Fruit fly (Drosophila melanogaster) whole organism, embryonic: ENCODE measurements around the gene Nmdar2.

Experiments
- CG10366 ChIP-seq: fragments of 200-800 bp; sonication (Bioruptor generic); IDR thresholded peaks from 2 replicates; pipeline ENCODE4 v1.3.6; 2022; ENCODE audit warnings: missing biosample characterization, missing genetic modification characterization
- CG10462 ChIP-seq: fragments of 200-800 bp; sonication (Bioruptor generic); optimal IDR thresholded peaks from 2 replicates; lab custom pipeline; 2016; ENCODE audit warnings: missing biosample characterization, missing genetic modification characterization
- CG10543 ChIP-seq: fragments of 200-800 bp; sonication (Bioruptor generic); optimal IDR thresholded peaks from 3 replicates; lab custom pipeline; 2017; ENCODE audit warnings: missing biosample characterization, mild to moderate bottlenecking, missing genetic modification characterization, moderate library complexity
- CG10959 ChIP-seq: fragments of 200-800 bp; sonication (Bioruptor generic); IDR thresholded peaks from 2 replicates; pipeline ENCODE4 v1.3.6; 2022; ENCODE audit warnings: missing biosample characterization, missing genetic modification characterization
- CG11456 ChIP-seq: fragments of 200-800 bp; sonication (Bioruptor generic); IDR thresholded peaks from 3 replicates; pipeline ENCODE4 v1.3.6; 2022; ENCODE audit warnings: missing biosample characterization, missing genetic modification characterization
- CG12219 ChIP-seq: fragments of 200-800 bp; sonication (Bioruptor generic); optimal IDR thresholded peaks from 3 replicates; lab custom pipeline; 2018; ENCODE audit warnings: missing biosample characterization, mild to moderate bottlenecking, missing genetic modification characterization
- CG12769 ChIP-seq: fragments of 200-800 bp; sonication (Bioruptor generic); optimal IDR thresholded peaks from 2 replicates; lab custom pipeline; 2019; ENCODE audit warnings: missing biosample characterization, mild to moderate bottlenecking, missing genetic modification characterization, moderate library complexity
- CG13296 ChIP-seq: fragments of 200-800 bp; sonication (Bioruptor generic); optimal IDR thresholded peaks from 3 replicates; lab custom pipeline; 2018; ENCODE audit warnings: missing biosample characterization, mild to moderate bottlenecking, missing genetic modification characterization
- CG15269 ChIP-seq: fragments of 200-800 bp; sonication (Bioruptor generic); optimal IDR thresholded peaks from 2 replicates; lab custom pipeline; 2018; ENCODE audit warnings: missing biosample characterization, mild to moderate bottlenecking, missing genetic modification characterization, moderate library complexity
- CG15696 ChIP-seq: fragments of 200-800 bp; sonication (Bioruptor generic); optimal IDR thresholded peaks from 2 replicates; lab custom pipeline; 2019; ENCODE audit warnings: missing biosample characterization, mild to moderate bottlenecking, missing genetic modification characterization, moderate library complexity
- CG1603 ChIP-seq: fragments of 200-800 bp; sonication (Bioruptor generic); optimal IDR thresholded peaks from 2 replicates; lab custom pipeline; 2019; ENCODE audit warnings: missing biosample characterization, mild to moderate bottlenecking, missing genetic modification characterization, moderate library complexity
- CG18764 ChIP-seq: fragments of 200-800 bp; sonication (Bioruptor generic); optimal IDR thresholded peaks from 3 replicates; lab custom pipeline; 2016; ENCODE audit warnings: missing biosample characterization, missing genetic modification characterization
- CG2199 ChIP-seq: fragments of 200-800 bp; sonication (Bioruptor generic); IDR thresholded peaks from 3 replicates; pipeline ENCODE4 v1.3.6; 2022; ENCODE audit warnings: missing biosample characterization, missing genetic modification characterization
- CG2202 ChIP-seq: fragments of 200-800 bp; sonication (Bioruptor generic); optimal IDR thresholded peaks from 2 replicates; lab custom pipeline; 2018; ENCODE audit warnings: missing biosample characterization, mild to moderate bottlenecking, missing genetic modification characterization
- CG2678 ChIP-seq: fragments of 200-800 bp; sonication (Bioruptor generic); optimal IDR thresholded peaks from 3 replicates; lab custom pipeline; 2019; ENCODE audit warnings: missing biosample characterization, mild to moderate bottlenecking, missing genetic modification characterization, moderate library complexity
- CG3163 ChIP-seq: fragments of 200-800 bp; sonication (Bioruptor generic); optimal IDR thresholded peaks from 3 replicates; lab custom pipeline; 2016; ENCODE audit warnings: missing biosample characterization, missing genetic modification characterization
- CG4282 ChIP-seq: fragments of 200-800 bp; sonication (Bioruptor generic); optimal IDR thresholded peaks from 2 replicates; lab custom pipeline; 2016; ENCODE audit warnings: missing biosample characterization, missing genetic modification characterization
- CG5245 ChIP-seq: fragments of 200-800 bp; sonication (Bioruptor generic); optimal IDR thresholded peaks from 3 replicates; lab custom pipeline; 2016; ENCODE audit warnings: missing biosample characterization, missing genetic modification characterization
- CG6689 ChIP-seq: fragments of 200-800 bp; sonication (Bioruptor generic); IDR thresholded peaks from 2 replicates; pipeline ENCODE4 v1.3.6; 2022; ENCODE audit warnings: missing biosample characterization, missing genetic modification characterization
- Eip74EF ChIP-seq, 2 experiments: fragments of 200-800 bp in 1 of 2; fragments of >200 bp in 1 of 2; sonication (Bioruptor generic) in 1 of 2; optimal IDR thresholded peaks; 2 replicates each; lab custom pipeline; 2017 to 2019; ENCODE audit warnings: missing biosample characterization in 2 of 2, missing genetic modification characterization in 2 of 2, mild to moderate bottlenecking in 1 of 2, moderate library complexity in 1 of 2
- Ets65A ChIP-seq: fragments of 200-800 bp; sonication (Bioruptor generic); peaks from one replicate; lab custom pipeline; 2016; ENCODE audit warnings: missing biosample characterization, missing genetic modification characterization
- H2.0 ChIP-seq: fragments of 200-800 bp; sonication (Bioruptor generic); IDR thresholded peaks from 2 replicates; pipeline ENCODE4 v1.3.6; 2022; ENCODE audit warnings: missing biosample characterization, missing genetic modification characterization
- HLHmδ ChIP-seq: fragments of 200-800 bp; sonication (Bioruptor generic); optimal IDR thresholded peaks from 2 replicates; lab custom pipeline; 2018; ENCODE audit warnings: missing biosample characterization, mild to moderate bottlenecking, missing genetic modification characterization, moderate library complexity
- Hand ChIP-seq: fragments of 200-800 bp; sonication (Bioruptor generic); optimal IDR thresholded peaks from 2 replicates; lab custom pipeline; 2017; ENCODE audit warnings: mild to moderate bottlenecking, missing biosample characterization, missing genetic modification reagents, missing genetic modification characterization
- Hr78 ChIP-seq, 2 experiments: fragments of 200-800 bp in 1 of 2; fragments of >200 bp in 1 of 2; sonication (Bioruptor generic) in 1 of 2; optimal IDR thresholded peaks; 2 replicates each; lab custom pipeline; 2017 to 2019; ENCODE audit warnings: missing biosample characterization in 2 of 2, missing genetic modification characterization in 2 of 2, mild to moderate bottlenecking in 1 of 2, moderate library complexity in 1 of 2
- Lhr ChIP-seq: fragments of 200-800 bp; sonication (Bioruptor generic); optimal IDR thresholded peaks from 3 replicates; lab custom pipeline; 2017; ENCODE audit warnings: mild to moderate bottlenecking, missing biosample characterization, missing genetic modification reagents, missing genetic modification characterization
- Med ChIP-seq: fragments of 200-800 bp; sonication (Bioruptor generic); peaks from one replicate; lab custom pipeline; 2016; ENCODE audit warnings: missing biosample characterization, missing genetic modification characterization, mild to moderate bottlenecking, inconsistent platforms, moderate library complexity
- NC2β ChIP-seq: fragments of 200-800 bp; sonication (Bioruptor generic); optimal IDR thresholded peaks from 2 replicates; lab custom pipeline; 2016; ENCODE audit warnings: missing biosample characterization, missing genetic modification characterization
- Nf-YA ChIP-seq: fragments of 200-800 bp; sonication (Bioruptor generic); IDR thresholded peaks from 2 replicates; pipeline ENCODE4 v1.3.6; 2022; ENCODE audit warnings: missing biosample characterization, missing genetic modification characterization
- Pdp1 ChIP-seq, 2 experiments: fragments of 200-800 bp; sonication (Bioruptor generic); optimal IDR thresholded peaks; 3 replicates each; lab custom pipeline; 2016; ENCODE audit warnings: missing biosample characterization in 2 of 2, missing genetic modification characterization in 2 of 2, mild to moderate bottlenecking in 1 of 2, moderate library complexity in 1 of 2
- Six4 ChIP-seq: fragments of 200-800 bp; sonication (Bioruptor generic); optimal IDR thresholded peaks from 2 replicates; lab custom pipeline; 2016; ENCODE audit warnings: missing biosample characterization, missing genetic modification characterization
- Spps ChIP-seq: fragments of 200-800 bp; sonication (Bioruptor generic); optimal IDR thresholded peaks from 2 replicates; lab custom pipeline; 2018; ENCODE audit warnings: missing biosample characterization, mild to moderate bottlenecking, missing genetic modification characterization
- Sry-δ ChIP-seq: fragments of 200-800 bp; sonication (Bioruptor generic); optimal IDR thresholded peaks from 2 replicates; lab custom pipeline; 2016; ENCODE audit warnings: missing biosample characterization, missing genetic modification characterization
- Trl ChIP-seq, 3 experiments: fragments of >200 bp in 2 of 3; fragments of 200-800 bp in 1 of 3; sonication (Bioruptor generic) in 1 of 3; optimal IDR thresholded peaks; 2 replicates in 1 of 3; 3 replicates in 2 of 3; lab custom pipeline; 2016 to 2017; ENCODE audit warnings: missing biosample characterization in 1 of 3, missing genetic modification characterization in 1 of 3
- Vsx1 ChIP-seq: fragments of 200-800 bp; sonication (Bioruptor generic); optimal IDR thresholded peaks from 2 replicates; lab custom pipeline; 2017; ENCODE audit warnings: missing biosample characterization, mild to moderate bottlenecking, missing genetic modification characterization, missing genetic modification reagents
- abd-A ChIP-seq: fragments of 200-800 bp; sonication (Bioruptor generic); optimal IDR thresholded peaks from 3 replicates; lab custom pipeline; 2019; ENCODE audit warnings: missing biosample characterization, mild to moderate bottlenecking, missing genetic modification characterization, moderate library complexity
- aop ChIP-seq: fragments of 200-800 bp; sonication (Bioruptor generic); IDR thresholded peaks from 2 replicates; pipeline ENCODE4 v1.3.6; 2022; ENCODE audit warnings: missing biosample characterization, missing genetic modification characterization
- chm ChIP-seq: fragments of 200-800 bp; sonication (Bioruptor generic); IDR thresholded peaks from 2 replicates; pipeline ENCODE4 v1.3.6; 2022; ENCODE audit warnings: missing biosample characterization, missing genetic modification characterization
- dm ChIP-seq: fragments of 200-800 bp; sonication (Bioruptor generic); optimal IDR thresholded peaks from 3 replicates; lab custom pipeline; 2016; ENCODE audit warnings: missing biosample characterization, missing genetic modification characterization
- dmrt11E ChIP-seq: fragments of 200-800 bp; sonication (Bioruptor generic); optimal IDR thresholded peaks from 3 replicates; lab custom pipeline; 2018; ENCODE audit warnings: missing biosample characterization, mild to moderate bottlenecking, missing genetic modification characterization, moderate library complexity
- eyg ChIP-seq: fragments of 200-800 bp; sonication (Bioruptor generic); optimal IDR thresholded peaks from 3 replicates; lab custom pipeline; 2016; ENCODE audit warnings: missing biosample characterization, missing genetic modification characterization
- grn ChIP-seq: fragments of 200-800 bp; sonication (Bioruptor generic); optimal IDR thresholded peaks from 3 replicates; lab custom pipeline; 2017; ENCODE audit warnings: missing biosample characterization, missing genetic modification characterization
- lab ChIP-seq: fragments of 200-800 bp; sonication (Bioruptor generic); optimal IDR thresholded peaks from 3 replicates; lab custom pipeline; 2017; ENCODE audit warnings: missing biosample characterization, missing genetic modification characterization, mild to moderate bottlenecking, moderate library complexity, missing genetic modification reagents
- pfk ChIP-seq: fragments of 200-800 bp; sonication (Bioruptor generic); optimal IDR thresholded peaks from 2 replicates; lab custom pipeline; 2018; ENCODE audit warnings: missing biosample characterization, mild to moderate bottlenecking, missing genetic modification characterization, moderate library complexity
- rib ChIP-seq: fragments of 200-800 bp; sonication (Bioruptor generic); IDR thresholded peaks from 2 replicates; pipeline ENCODE4 v1.3.6; 2022; ENCODE audit warnings: missing biosample characterization, missing genetic modification characterization
- salm ChIP-seq: fragments of 200-800 bp; sonication (Bioruptor generic); optimal IDR thresholded peaks from 2 replicates; lab custom pipeline; 2018; ENCODE audit warnings: missing biosample characterization, mild to moderate bottlenecking, missing genetic modification characterization
- sens-2 ChIP-seq: fragments of 200-800 bp; sonication (Bioruptor generic); IDR thresholded peaks from 2 replicates; pipeline ENCODE4 v1.3.6; 2022; ENCODE audit warnings: missing biosample characterization, missing genetic modification characterization
- sisA ChIP-seq: fragments of 200-800 bp; sonication (Bioruptor generic); IDR thresholded peaks from 2 replicates; pipeline ENCODE4 v1.3.6; 2022; ENCODE audit warnings: missing biosample characterization, missing genetic modification characterization
- slou ChIP-seq: fragments of 200-800 bp; sonication (Bioruptor generic); optimal IDR thresholded peaks from 3 replicates; lab custom pipeline; 2016; ENCODE audit warnings: missing biosample characterization, missing genetic modification characterization
- sna ChIP-seq: fragments of 200-800 bp; sonication (Bioruptor generic); IDR thresholded peaks from 2 replicates; pipeline ENCODE4 v1.3.6; 2022; ENCODE audit warnings: missing biosample characterization, missing genetic modification characterization; ENCODE audit not compliant: partially characterized antibody
- sob ChIP-seq: fragments of 200-800 bp; sonication (Bioruptor generic); IDR thresholded peaks from 2 replicates; pipeline ENCODE4 v1.3.6; 2022; ENCODE audit warnings: missing biosample characterization, missing genetic modification characterization

The Nmdar2 gene

DNA sequence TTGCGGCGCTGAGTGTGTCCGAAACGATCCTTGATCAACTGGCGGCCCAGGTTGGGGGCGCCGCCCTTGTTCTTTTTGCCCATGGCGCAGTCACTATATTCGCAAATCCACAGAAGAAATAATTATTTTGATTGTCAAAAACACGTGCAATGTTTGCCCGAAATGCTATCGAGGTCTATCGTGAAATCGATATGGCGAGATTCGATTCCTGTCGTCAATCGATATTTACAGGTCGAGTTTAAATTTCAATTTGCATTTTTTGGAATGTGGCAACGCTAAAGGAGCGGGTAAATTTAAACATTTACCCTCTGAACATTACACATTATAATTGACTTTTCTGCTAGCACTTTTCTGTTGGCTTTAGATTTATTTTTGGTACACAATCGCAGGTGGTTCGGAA, 43.6 kb downstream of the Nmdar2 start, which contains the start of gene Ns3 (continued):
- TF ChIP-seq CG10462 (GFP tag; lab: Kevin White, UChicago) (no peak), abd-A (no peak), Sry-δ (GFP tag; lab: Kevin White, UChicago) (peak; percentile 78), Spps (tag; lab: Kevin White, UChicago) (no peak), Pdp1 (GFP tag; optimal IDR thresholded peaks at IDR 0.05; lab: Kevin White, UChicago) (no peak), H2.0 (no peak), CG12219 (GFP tag; lab: Kevin White, UChicago) (no peak), CG13296 (no peak), CG15696 (tag; lab: Kevin White, UChicago) (no peak), salm (tag; lab: Kevin White, UChicago) (no peak), Eip74EF (GFP tag; optimal IDR thresholded peaks at IDR 0.05; lab: Kevin White, UChicago) (no peak), CG10366 (GFP tag; lab: Robert Waterston, UW) (no peak), chm (no peak), CG2199 (no peak), CG1603 (peak; percentile 76), Ets65A (GFP tag; lab: Kevin White, UChicago) (no peak), CG5245 (GFP tag; lab: Kevin White, UChicago) (no peak), CG12769 (no peak), Nf-YA (GFP tag; lab: Robert Waterston, UW) (no peak), CG2202 (tag; lab: Kevin White, UChicago) (no peak), sob (GFP tag; lab: Robert Waterston, UW) (no peak), dmrt11E (tag; lab: Kevin White, UChicago) (no peak), Hr78 (GFP tag; optimal IDR thresholded peaks at IDR 0.05; lab: Kevin White, UChicago) (no peak), Lhr (GFP tag; lab: Kevin White, UChicago) (no peak), CG2678 (tag; lab: Kevin White, UChicago) (no peak), rib (no peak), pfk (no peak), CG3163 (GFP tag; lab: Kevin White, UChicago) (no peak), NC2β (GFP tag; lab: Kevin White, UChicago) (no peak), CG15269 (tag; lab: Kevin White, UChicago) (no peak), aop (GFP tag; lab: Robert Waterston, UW) (no peak), dm (peak; percentile 93), lab (GFP tag; lab: Kevin White, UChicago) (no peak), CG11456 (GFP tag; lab: Robert Waterston, UW) (no peak), CG6689 (GFP tag; lab: Robert Waterston, UW) (no peak), CG4282 (GFP tag; lab: Kevin White, UChicago) (no peak), HLHmδ (GFP tag; lab: Kevin White, UChicago) (no peak), slou (GFP tag; lab: Kevin White, UChicago) (no peak), CG18764 (GFP tag; lab: Kevin White, UChicago) (no peak), Six4 (no peak), grn (GFP tag; lab: Kevin White, UChicago) (no peak), sna (peak; percentile 88), Hand (GFP tag; lab: Kevin White, UChicago) (no peak), sens-2 (no peak), Trl (optimal IDR thresholded peaks at IDR 0.05; lab: Kevin White, UChicago) (no peak), Trl (GFP tag; optimal IDR thresholded peaks at IDR 0.05; lab: Kevin White, UChicago) (no peak), Med (peak; percentile 52), sisA (GFP tag; lab: Robert Waterston, UW) (no peak), CG10959 (GFP tag; lab: Robert Waterston, UW) (no peak), Vsx1 (GFP tag; lab: Kevin White, UChicago) (no peak), eyg (GFP tag; lab: Kevin White, UChicago) (no peak), CG10543 (GFP tag; lab: Kevin White, UChicago) (no peak)
